Worm (Caenorhabditis elegans): ENCODE data around the gene sql-1.

ce11 chrIII:12569870-12570269, 70.5 kb downstream of the sql-1 start:
- TF ChIP-seq ztf-11 (tag; optimal IDR thresholded peaks at IDR 0.05) (no peak), ceh-83 (GFP tag; optimal IDR thresholded peaks at IDR 0.05) (no peak), lin-13 (tag; optimal IDR thresholded peaks at IDR 0.05) (no peak), nhr-237 (tag; optimal IDR thresholded peaks at IDR 0.05) (no peak), elt-3 (tag; optimal IDR thresholded peaks at IDR 0.05) (no peak), nhr-76 (tag; optimal IDR thresholded peaks at IDR 0.05) (no peak), nhr-28 (tag; optimal IDR thresholded peaks at IDR 0.05) (no peak), pha-4 (tag; optimal IDR thresholded peaks at IDR 0.05) (no peak), mep-1 (tag; optimal IDR thresholded peaks at IDR 0.05) (no peak), unc-39 (tag; optimal IDR thresholded peaks at IDR 0.05) (no peak), cnd-1 (tag; optimal IDR thresholded peaks at IDR 0.05) (no peak), mab-5 (tag; optimal IDR thresholded peaks at IDR 0.05) (no peak)

All from whole organism, mixed stage, embryonic.